Fruit fly (Drosophila melanogaster) whole organism, wandering third instar larva: ENCODE results near the gene CG11378.

ENCODE experiments used
- Dfd ChIP-seq: fragments of >200 bp; optimal IDR thresholded peaks from 2 replicates; lab custom pipeline; 2017; ENCODE audit warnings: missing biosample characterization, missing genetic modification characterization
- GATAd ChIP-seq: sonication (Bioruptor generic); optimal IDR thresholded peaks from 2 replicates; lab custom pipeline; 2016; ENCODE audit warnings: missing biosample characterization, missing genetic modification characterization
- Hnf4 ChIP-seq: fragments of 200-800 bp; sonication (Bioruptor generic); optimal IDR thresholded peaks from 2 replicates; lab custom pipeline; 2016; ENCODE audit warnings: missing biosample characterization, mild to moderate bottlenecking, missing genetic modification characterization
- Mio ChIP-seq: sonication (Bioruptor generic); optimal IDR thresholded peaks from 2 replicates; lab custom pipeline; 2016; ENCODE audit warnings: missing biosample characterization, missing genetic modification characterization
- br ChIP-seq: fragments of 200-800 bp; sonication (Bioruptor generic); optimal IDR thresholded peaks from 2 replicates; lab custom pipeline; 2016; ENCODE audit warnings: missing biosample characterization, missing genetic modification characterization
- lola ChIP-seq: fragments of >200 bp; optimal IDR thresholded peaks from 2 replicates; lab custom pipeline; 2017; ENCODE audit warnings: missing biosample characterization, missing genetic modification characterization
- pan ChIP-seq: fragments of >200 bp; optimal IDR thresholded peaks from 2 replicates; lab custom pipeline; 2017
- tai ChIP-seq: sonication (Bioruptor generic); optimal IDR thresholded peaks from 2 replicates; lab custom pipeline; 2016; ENCODE audit warnings: missing biosample characterization, missing genetic modification characterization

- TF ChIP-seq pan (lab: Kevin White, UChicago) (no peak), Dfd (GFP tag; lab: Kevin White, UChicago) (no peak), br (no peak), tai (GFP tag; lab: Kevin White, UChicago) (no peak), Hnf4 (GFP tag; lab: Kevin White, UChicago) (no peak), GATAd (GFP tag; lab: Kevin White, UChicago) (no peak), Mio (GFP tag; lab: Kevin White, UChicago) (no peak), lola (GFP tag; lab: Kevin White, UChicago) (no peak)
Measured at dm6 chrX:1199246-1199645, 28.6 kb downstream of the CG11378 start, which contains the start of gene CG14625.
